Fruit fly (Drosophila melanogaster) whole organism: ENCODE results near the gene Mtr4.

Source experiments
- Dll ChIP-seq: fragments of >200 bp; optimal IDR thresholded peaks from 2 replicates; lab custom pipeline; 2017
- EcR ChIP-seq, 2 experiments: fragments of >200 bp; optimal IDR thresholded peaks; 2 replicates each; lab custom pipeline; 2017; ENCODE audit warnings: missing biosample characterization in 2 of 2, missing genetic modification characterization in 2 of 2, missing genetic modification reagents in 2 of 2
- pan ChIP-seq: fragments of >200 bp; optimal IDR thresholded peaks from 2 replicates; lab custom pipeline; 2017
- psq ChIP-seq: fragments of >200 bp; optimal IDR thresholded peaks from 2 replicates; lab custom pipeline; 2017
- usp ChIP-seq: fragments of >200 bp; optimal IDR thresholded peaks from 2 replicates; lab custom pipeline; 2017; ENCODE audit warnings: missing biosample characterization, missing genetic modification characterization, mixed read lengths

DNA sequence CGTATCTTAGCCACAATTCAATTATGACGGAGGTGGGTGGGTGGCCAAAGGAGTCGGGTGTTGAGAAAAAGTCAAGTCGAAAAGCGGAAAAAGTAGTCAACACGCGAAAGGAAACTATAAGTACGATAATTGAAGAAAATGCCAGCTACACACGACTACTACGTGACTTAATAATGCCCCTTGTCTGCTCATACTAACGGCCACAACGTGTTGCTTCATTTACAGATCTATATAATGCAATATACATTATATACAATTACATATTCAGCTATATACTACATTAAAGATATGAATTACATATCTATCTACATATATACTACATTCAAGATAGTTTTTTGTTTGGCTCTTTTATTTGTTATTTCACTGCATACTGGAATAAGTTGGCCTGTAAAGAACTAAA is 20.9 kb downstream of the Mtr4 start, which contains the start of gene CG31826:
- TF ChIP-seq usp (GFP tag; lab: Kevin White, UChicago) (no peak), psq (no peak), Dll (lab: Kevin White, UChicago) (no peak), pan (lab: Kevin White, UChicago) (no peak), EcR (GFP tag; optimal IDR thresholded peaks at IDR 0.05; lab: Kevin White, UChicago) (no peak)
